Worm (Caenorhabditis elegans) whole organism, young adult: ENCODE results near the gene ZK945.8.

ENCODE experiments used
- bed-2 ChIP-seq: fragments of 200-800 bp; sonication (Bioruptor generic); IDR thresholded peaks from 2 replicates; pipeline ENCODE4 v1.3.6; 2022; ENCODE audit warnings: missing genetic modification reagents, missing genetic modification characterization, missing compliant biosample characterization
- lag-1 ChIP-seq: fragments of 200-800 bp; sonication (Bioruptor generic); IDR thresholded peaks from 2 replicates; pipeline ENCODE4 v1.3.6; 2022; ENCODE audit warnings: missing genetic modification reagents, missing genetic modification characterization, missing compliant biosample characterization
- lsy-27 ChIP-seq: sonication (generic microtip); optimal IDR thresholded peaks from 2 replicates; lab custom pipeline; 2017; ENCODE audit warnings: missing genetic modification characterization, mild to moderate bottlenecking, missing compliant biosample characterization, antibody characterized with exemption, missing genotype, borderline replicate concordance; ENCODE audit not compliant: insufficient read depth
- snpc-4 ChIP-seq, 5 experiments: fragments of 150-350 bp in 1 of 5; sonication (generic microtip) in 4 of 5; optimal IDR thresholded peaks; 2 replicates each; lab custom pipeline; 2014 to 2018; ENCODE audit warnings: missing genetic modification characterization in 5 of 5, missing biosample characterization in 3 of 5, antibody characterized with exemption in 2 of 5, mild to moderate bottlenecking in 2 of 5, missing compliant biosample characterization in 2 of 5, missing genotype in 2 of 5, moderate library complexity in 2 of 5, missing genetic modification reagents in 1 of 5

DNA sequence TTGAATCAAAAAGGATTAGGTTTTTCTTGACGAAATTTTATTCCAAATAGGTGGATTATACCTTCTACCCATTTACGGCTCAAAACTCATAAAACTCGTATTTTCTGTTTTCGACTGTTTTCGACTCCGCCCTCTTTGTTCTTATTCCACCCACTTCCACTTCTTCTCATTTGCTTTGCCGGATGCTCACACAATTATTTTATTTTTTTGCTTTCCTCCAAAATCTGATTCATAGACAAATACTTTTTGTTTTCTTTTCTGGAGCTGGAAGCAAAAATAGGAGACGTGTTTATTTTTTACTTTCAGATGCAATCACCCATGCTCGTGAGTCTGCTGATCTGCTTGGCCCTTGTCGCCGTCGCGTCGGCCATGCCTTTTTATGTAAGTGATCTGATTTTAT, 46.7 kb downstream of the ZK945.8 start, which contains the start of gene nlp-63:
- TF ChIP-seq lsy-27 (tag; lab: Kevin White, UChicago), result no peak
- TF ChIP-seq lag-1, result no peak
- TF ChIP-seq snpc-4 (GFP tag; optimal IDR thresholded peaks at IDR 0.05; lab: Kevin White, UChicago), result no peak
- TF ChIP-seq snpc-4 (tag; optimal IDR thresholded peaks at IDR 0.05; lab: Kevin White, UChicago), result no peak
- TF ChIP-seq bed-2 (GFP tag; lab: Robert Waterston, UW), result no peak
